Worm (Caenorhabditis elegans) whole organism, midembryonic: ENCODE data around the gene C02G6.2.

Source experiments
- T22C8.4 ChIP-seq: fragments of 200-800 bp; sonication (Bioruptor generic); IDR thresholded peaks from 2 replicates; pipeline ENCODE4 v1.3.6; 2022; ENCODE audit warnings: missing genetic modification characterization, missing compliant biosample characterization
- cog-1 ChIP-seq: sonication (generic microtip); optimal IDR thresholded peaks from 2 replicates; lab custom pipeline; 2016; ENCODE audit warnings: missing genetic modification characterization, missing compliant biosample characterization
- flt-1 ChIP-seq: fragments of 200-800 bp; sonication (Bioruptor generic); IDR thresholded peaks from 2 replicates; pipeline ENCODE4 v1.3.6; 2022; ENCODE audit warnings: missing genetic modification characterization, missing compliant biosample characterization
- klf-2 ChIP-seq: fragments of 200-800 bp; sonication (Bioruptor generic); conservative IDR thresholded peaks from 2 replicates; pipeline ENCODE4 v1.3.6; 2022; ENCODE audit warnings: missing genetic modification reagents, missing genetic modification characterization, missing compliant biosample characterization
- med-1 ChIP-seq: sonication (generic microtip); optimal IDR thresholded peaks from 2 replicates; lab custom pipeline; 2017; ENCODE audit warnings: missing genetic modification characterization, mild to moderate bottlenecking, missing compliant biosample characterization, antibody characterized with exemption, missing genetic modification reagents; ENCODE audit not compliant: insufficient read depth
- ref-1 ChIP-seq: fragments of 200-800 bp; sonication (Bioruptor generic); conservative IDR thresholded peaks from 2 replicates; pipeline ENCODE4 v1.3.6; 2022; ENCODE audit warnings: missing genetic modification reagents, missing genetic modification characterization, missing compliant biosample characterization
- ztf-23 ChIP-seq: fragments of 200-800 bp; sonication (Bioruptor generic); IDR thresholded peaks from 2 replicates; pipeline ENCODE4 v1.3.6; 2022; ENCODE audit warnings: missing genetic modification reagents, missing genetic modification characterization, missing compliant biosample characterization
- ztf-29 ChIP-seq: fragments of 200-800 bp; sonication (Bioruptor generic); IDR thresholded peaks from 2 replicates; pipeline ENCODE4 v1.3.6; 2022; ENCODE audit warnings: missing genetic modification reagents, missing genetic modification characterization, missing compliant biosample characterization

ce11 chrV:5916862-5917261, 45.0 kb downstream of the C02G6.2 start:
- TF ChIP-seq klf-2, result no peak
- no peak for TF ChIP-seq ztf-29 (GFP tag; lab: Robert Waterston, UW)
- no peak for TF ChIP-seq ref-1 (GFP tag; lab: Robert Waterston, UW)
- TF ChIP-seq flt-1 (GFP tag; lab: Robert Waterston, UW), result no peak
- TF ChIP-seq ztf-23 (GFP tag; lab: Robert Waterston, UW), result no peak
- no peak for TF ChIP-seq cog-1 (tag; lab: Kevin White, UChicago)
- no peak for TF ChIP-seq med-1 (GFP tag; lab: Kevin White, UChicago)
- no peak for TF ChIP-seq T22C8.4 (GFP tag; lab: Robert Waterston, UW)
